Fruit fly (Drosophila melanogaster) whole organism, prepupa: ENCODE data around the gene janA.
A peak's percentile ranks its signal among the peaks of the same experiment; 100 is the strongest.

Experiments used
- Blimp-1 ChIP-seq: fragments of 200-800 bp; sonication (Bioruptor generic); optimal IDR thresholded peaks from 3 replicates; lab custom pipeline; 2017; ENCODE audit warnings: missing biosample characterization, missing genetic modification characterization, mild to moderate bottlenecking, moderate library complexity, missing genetic modification reagents
- CG10631 ChIP-seq: fragments of 200-800 bp; sonication (Bioruptor generic); optimal IDR thresholded peaks from 2 replicates; lab custom pipeline; 2016; ENCODE audit warnings: missing biosample characterization, missing genetic modification characterization
- CG11762 ChIP-seq: fragments of 200-800 bp; sonication (Bioruptor generic); optimal IDR thresholded peaks from 3 replicates; lab custom pipeline; 2016; ENCODE audit warnings: missing biosample characterization, missing genetic modification characterization; ENCODE audit not compliant: insufficient read depth
- CG11902 ChIP-seq: fragments of 200-800 bp; sonication (Bioruptor generic); optimal IDR thresholded peaks from 3 replicates; lab custom pipeline; 2016; ENCODE audit warnings: missing biosample characterization, missing genetic modification characterization
- CG1621 ChIP-seq: fragments of 200-800 bp; sonication (Bioruptor generic); optimal IDR thresholded peaks from 3 replicates; lab custom pipeline; 2018; ENCODE audit warnings: missing biosample characterization, mild to moderate bottlenecking, missing genetic modification characterization
- CG3032 ChIP-seq: fragments of 200-800 bp; optimal IDR thresholded peaks from 2 replicates; lab custom pipeline; 2019; ENCODE audit warnings: missing biosample characterization, mild to moderate bottlenecking, missing genetic modification characterization, moderate library complexity
- CG31627 ChIP-seq: fragments of 200-800 bp; sonication (Bioruptor generic); optimal IDR thresholded peaks from 3 replicates; lab custom pipeline; 2016; ENCODE audit warnings: missing biosample characterization, missing genetic modification characterization
- CG32006 ChIP-seq: fragments of 200-800 bp; sonication (Bioruptor generic); optimal IDR thresholded peaks from 3 replicates; lab custom pipeline; 2017; ENCODE audit warnings: missing biosample characterization, mild to moderate bottlenecking, missing genetic modification characterization
- CG34406 ChIP-seq: fragments of 200-800 bp; sonication (Bioruptor generic); optimal IDR thresholded peaks from 3 replicates; lab custom pipeline; 2016; ENCODE audit warnings: missing biosample characterization, missing genetic modification characterization
- CG3919 ChIP-seq: fragments of 200-800 bp; sonication (Bioruptor generic); optimal IDR thresholded peaks from 3 replicates; lab custom pipeline; 2016; ENCODE audit warnings: missing biosample characterization, missing genetic modification characterization
- CG4318 ChIP-seq: fragments of 200-800 bp; sonication (Bioruptor generic); optimal IDR thresholded peaks from 3 replicates; lab custom pipeline; 2017; ENCODE audit warnings: missing biosample characterization, mild to moderate bottlenecking, missing genetic modification characterization
- CG6276 ChIP-seq: fragments of 200-800 bp; sonication (Bioruptor generic); optimal IDR thresholded peaks from 2 replicates; lab custom pipeline; 2017; ENCODE audit warnings: missing biosample characterization, mild to moderate bottlenecking, missing genetic modification characterization
- CG6792 ChIP-seq: fragments of 200-800 bp; sonication (Bioruptor generic); optimal IDR thresholded peaks from 3 replicates; lab custom pipeline; 2016; ENCODE audit warnings: missing biosample characterization, missing genetic modification characterization
- CG6854 ChIP-seq: fragments of 200-800 bp; sonication (Bioruptor generic); optimal IDR thresholded peaks from 2 replicates; lab custom pipeline; 2017; ENCODE audit warnings: missing biosample characterization, mild to moderate bottlenecking, missing genetic modification characterization
- CG7368 ChIP-seq: fragments of 200-800 bp; sonication (Bioruptor generic); optimal IDR thresholded peaks from 3 replicates; lab custom pipeline; 2016; ENCODE audit warnings: missing biosample characterization, missing genetic modification characterization
- CG8632 ChIP-seq: fragments of 200-800 bp; sonication (Bioruptor generic); optimal IDR thresholded peaks from 3 replicates; lab custom pipeline; 2016; ENCODE audit warnings: missing biosample characterization, missing genetic modification characterization
- CG9139 ChIP-seq: fragments of 200-800 bp; sonication (Bioruptor generic); optimal IDR thresholded peaks from 3 replicates; lab custom pipeline; 2017; ENCODE audit warnings: missing biosample characterization, mild to moderate bottlenecking, missing genetic modification characterization
- Eip75B ChIP-seq: fragments of 200-800 bp; sonication (Bioruptor generic); optimal IDR thresholded peaks from 3 replicates; lab custom pipeline; 2016; ENCODE audit warnings: missing biosample characterization, missing genetic modification characterization
- Eip78C ChIP-seq: fragments of 200-800 bp; sonication (Bioruptor generic); peaks from one replicate; lab custom pipeline; 2016; ENCODE audit warnings: missing biosample characterization, missing genetic modification characterization
- Eip93F ChIP-seq: fragments of 200-800 bp; sonication (Bioruptor generic); optimal IDR thresholded peaks from 2 replicates; lab custom pipeline; 2016; ENCODE audit warnings: missing biosample characterization, mild to moderate bottlenecking, missing genetic modification characterization
- Ets21C ChIP-seq: fragments of 200-800 bp; sonication (Bioruptor generic); optimal IDR thresholded peaks from 3 replicates; lab custom pipeline; 2016; ENCODE audit warnings: missing biosample characterization, missing genetic modification characterization
- Ets96B ChIP-seq: fragments of 200-800 bp; optimal IDR thresholded peaks from 2 replicates; lab custom pipeline; 2019; ENCODE audit warnings: missing biosample characterization, mild to moderate bottlenecking, missing genetic modification characterization, moderate library complexity
- Gug ChIP-seq: fragments of 200-800 bp; sonication (Bioruptor generic); IDR thresholded peaks from 2 replicates; pipeline ENCODE4 v1.3.6; 2022; ENCODE audit warnings: missing biosample characterization, missing genetic modification characterization
- Hr38 ChIP-seq: sonication (Bioruptor generic); optimal IDR thresholded peaks from 2 replicates; lab custom pipeline; 2016; ENCODE audit warnings: missing biosample characterization, missing genetic modification characterization
- Hr39 ChIP-seq: fragments of 200-800 bp; sonication (Bioruptor generic); optimal IDR thresholded peaks from 2 replicates; lab custom pipeline; 2016; ENCODE audit warnings: missing biosample characterization, missing genetic modification characterization
- Lpt ChIP-seq: fragments of 200-800 bp; sonication (Bioruptor generic); optimal IDR thresholded peaks from 3 replicates; lab custom pipeline; 2016; ENCODE audit warnings: missing biosample characterization, missing genetic modification characterization
- Met ChIP-seq: fragments of 200-800 bp; sonication (Bioruptor generic); optimal IDR thresholded peaks from 3 replicates; lab custom pipeline; 2016; ENCODE audit warnings: missing biosample characterization, missing genetic modification characterization
- Smox ChIP-seq: fragments of 200-800 bp; sonication (Bioruptor generic); optimal IDR thresholded peaks from 3 replicates; lab custom pipeline; 2016; ENCODE audit warnings: missing biosample characterization, missing genetic modification characterization
- Sox102F ChIP-seq: fragments of 200-800 bp; sonication (Bioruptor generic); optimal IDR thresholded peaks from 2 replicates; lab custom pipeline; 2016; ENCODE audit warnings: missing biosample characterization, mild to moderate bottlenecking, missing genetic modification characterization
- Sox14 ChIP-seq: fragments of 200-800 bp; sonication (Bioruptor generic); optimal IDR thresholded peaks from 3 replicates; lab custom pipeline; 2016; ENCODE audit warnings: missing biosample characterization, missing genetic modification characterization
- Sox15 ChIP-seq: fragments of 200-800 bp; sonication (Bioruptor generic); optimal IDR thresholded peaks from 3 replicates; lab custom pipeline; 2016; ENCODE audit warnings: missing biosample characterization, missing genetic modification characterization
- achi ChIP-seq: fragments of 200-800 bp; sonication (Bioruptor generic); optimal IDR thresholded peaks from 3 replicates; lab custom pipeline; 2016; ENCODE audit warnings: missing biosample characterization, missing genetic modification characterization
- acj6 ChIP-seq: fragments of 200-800 bp; sonication (Bioruptor generic); optimal IDR thresholded peaks from 3 replicates; lab custom pipeline; 2016; ENCODE audit warnings: missing biosample characterization, missing genetic modification characterization
- cyc ChIP-seq: fragments of 200-800 bp; sonication (Bioruptor generic); optimal IDR thresholded peaks from 3 replicates; lab custom pipeline; 2016; ENCODE audit warnings: missing biosample characterization, missing genetic modification characterization
- dac ChIP-seq: fragments of 200-800 bp; sonication (Bioruptor generic); optimal IDR thresholded peaks from 2 replicates; lab custom pipeline; 2017; ENCODE audit warnings: missing biosample characterization, mild to moderate bottlenecking, missing genetic modification characterization
- eg ChIP-seq: fragments of 200-800 bp; sonication (Bioruptor generic); IDR thresholded peaks from 3 replicates; pipeline ENCODE4 v1.3.6; 2022; ENCODE audit warnings: missing biosample characterization, missing genetic modification characterization
- esn ChIP-seq: fragments of 200-800 bp; sonication (Bioruptor generic); optimal IDR thresholded peaks from 2 replicates; lab custom pipeline; 2016; ENCODE audit warnings: missing biosample characterization, mild to moderate bottlenecking, missing genetic modification characterization, moderate library complexity
- fd85E ChIP-seq: fragments of 200-800 bp; sonication (Bioruptor generic); optimal IDR thresholded peaks from 3 replicates; lab custom pipeline; 2016; ENCODE audit warnings: missing biosample characterization, missing genetic modification characterization
- fkh ChIP-seq: fragments of 200-800 bp; sonication (Bioruptor generic); optimal IDR thresholded peaks from 3 replicates; lab custom pipeline; 2017; ENCODE audit warnings: missing biosample characterization, mild to moderate bottlenecking, missing genetic modification characterization, moderate library complexity
- lz ChIP-seq: fragments of 200-800 bp; sonication (Bioruptor generic); optimal IDR thresholded peaks from 3 replicates; lab custom pipeline; 2016; ENCODE audit warnings: missing biosample characterization, missing genetic modification characterization
- net ChIP-seq: fragments of 200-800 bp; sonication (Bioruptor generic); optimal IDR thresholded peaks from 3 replicates; lab custom pipeline; 2016; ENCODE audit warnings: missing biosample characterization, missing genetic modification characterization
- pdm3 ChIP-seq: fragments of 200-800 bp; sonication (Bioruptor generic); optimal IDR thresholded peaks from 3 replicates; lab custom pipeline; 2016; ENCODE audit warnings: missing biosample characterization, missing genetic modification characterization
- salr ChIP-seq, 2 experiments: fragments of 200-800 bp; sonication (Bioruptor generic); optimal IDR thresholded peaks; 3 replicates each; lab custom pipeline; 2016 to 2018; ENCODE audit warnings: missing biosample characterization in 2 of 2, missing genetic modification characterization in 2 of 2, mild to moderate bottlenecking in 1 of 2
- spab ChIP-seq: fragments of 200-800 bp; sonication (Bioruptor generic); optimal IDR thresholded peaks from 2 replicates; lab custom pipeline; 2017; ENCODE audit warnings: missing biosample characterization, mild to moderate bottlenecking, missing genetic modification characterization, missing genetic modification reagents
- svp ChIP-seq: fragments of 200-800 bp; sonication (Bioruptor generic); peaks from one replicate; lab custom pipeline; 2016; ENCODE audit warnings: missing biosample characterization, missing genetic modification characterization
- topi ChIP-seq: fragments of 200-800 bp; sonication (Bioruptor generic); optimal IDR thresholded peaks from 3 replicates; lab custom pipeline; 2016; ENCODE audit warnings: missing biosample characterization, missing genetic modification characterization
- vri ChIP-seq: fragments of 200-800 bp; sonication (Bioruptor generic); optimal IDR thresholded peaks from 3 replicates; lab custom pipeline; 2016; ENCODE audit warnings: missing biosample characterization, mild to moderate bottlenecking, missing genetic modification characterization

janA gene

DNA sequence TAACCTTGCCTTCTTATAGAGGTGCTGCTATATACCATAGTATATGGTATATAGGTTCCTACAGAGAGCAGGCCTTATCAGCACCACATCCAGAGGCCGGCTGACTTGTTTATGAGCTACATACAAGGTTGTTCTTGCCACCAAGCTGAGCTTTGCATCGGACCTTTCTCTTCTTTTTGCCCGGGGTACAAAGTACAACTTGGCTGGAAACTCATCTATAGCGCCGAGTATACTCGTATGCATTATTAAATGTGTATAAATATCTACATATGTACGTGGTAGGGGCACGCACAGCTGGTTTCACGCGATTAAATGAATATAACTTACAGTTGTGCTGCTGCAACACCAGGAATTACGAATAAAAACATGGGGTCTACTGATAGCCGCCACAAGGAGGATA is 25.4 kb downstream of the janA start (continued):
- TF ChIP-seq CG4318 (GFP tag; lab: Kevin White, UChicago) (no peak), CG8632 (no peak), lz (no peak), Gug (no peak), CG6276 (GFP tag; lab: Kevin White, UChicago) (peak; percentile 86), Ets21C (GFP tag; lab: Kevin White, UChicago) (no peak), CG6792 (GFP tag; lab: Kevin White, UChicago) (no peak), salr (GFP tag; optimal IDR thresholded peaks at IDR 0.05; lab: Kevin White, UChicago) (peak in 1 of 2 experiments; percentile 16), eg (GFP tag; lab: Robert Waterston, UW) (no peak), acj6 (no peak), fd85E (GFP tag; lab: Kevin White, UChicago) (no peak), net (GFP tag; lab: Kevin White, UChicago) (peak; percentile 50), CG1621 (tag; lab: Kevin White, UChicago) (peak; percentile 49), CG34406 (no peak), esn (GFP tag; lab: Kevin White, UChicago) (no peak), Blimp-1 (GFP tag; lab: Kevin White, UChicago) (peak; percentile 5), cyc (GFP tag; lab: Kevin White, UChicago) (no peak), Eip75B (GFP tag; lab: Kevin White, UChicago) (no peak), pdm3 (GFP tag; lab: Kevin White, UChicago) (no peak), Sox14 (GFP tag; lab: Kevin White, UChicago) (peak; percentile 6), CG3032 (tag; lab: Kevin White, UChicago) (no peak), CG7368 (GFP tag; lab: Kevin White, UChicago) (no peak), CG11762 (no peak), CG11902 (GFP tag; lab: Kevin White, UChicago) (no peak), Eip78C (GFP tag; lab: Kevin White, UChicago) (peak; percentile 71)

DNA sequence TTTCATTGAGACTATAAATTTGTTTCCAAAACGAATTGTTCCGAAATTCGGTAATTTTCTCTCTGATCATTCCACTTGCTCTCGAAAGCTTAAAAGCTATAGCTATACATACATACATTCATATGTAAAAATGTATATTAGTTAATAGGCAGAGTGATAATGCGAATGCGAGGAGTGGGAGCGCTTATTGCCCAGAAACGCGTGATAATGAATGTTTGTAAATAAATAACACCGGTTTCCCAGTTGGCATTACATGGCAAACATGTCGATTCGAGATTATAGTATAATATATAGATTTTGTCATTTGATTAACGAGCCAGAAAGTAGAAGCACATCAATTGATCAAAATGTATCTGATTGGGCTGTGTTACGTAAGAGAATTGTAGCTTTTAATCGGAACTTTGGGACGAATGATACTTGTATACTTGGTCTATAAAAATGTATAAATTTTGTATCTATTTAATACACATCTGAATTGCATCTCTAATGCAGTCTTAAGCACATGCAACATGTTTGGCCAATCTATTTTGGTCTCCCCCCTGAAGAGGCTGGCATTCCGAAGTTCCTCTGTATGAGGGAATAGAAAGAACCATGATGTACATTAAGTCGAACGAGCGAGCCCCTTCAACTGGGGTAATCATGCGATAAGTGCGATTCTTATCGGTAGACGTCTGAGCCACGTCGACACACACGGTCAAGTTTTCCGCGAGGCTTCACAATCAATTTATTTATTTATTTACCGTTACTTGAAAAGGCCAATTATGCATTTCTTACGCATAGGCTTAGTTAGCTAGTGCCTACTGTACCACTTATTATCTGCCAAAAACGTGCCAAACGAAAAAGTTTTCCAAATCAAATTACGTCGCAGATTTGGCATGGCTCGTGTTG is 26.5 kb downstream of the janA start:
- TF ChIP-seq Hr39 (no peak), vri (GFP tag; lab: Kevin White, UChicago) (peak; percentile 68), Sox102F (GFP tag; lab: Kevin White, UChicago) (no peak), CG10631 (no peak), spab (GFP tag; lab: Kevin White, UChicago) (no peak), Blimp-1 (GFP tag; lab: Kevin White, UChicago) (no peak), CG7368 (GFP tag; lab: Kevin White, UChicago) (no peak), CG1621 (tag; lab: Kevin White, UChicago) (no peak), net (GFP tag; lab: Kevin White, UChicago) (peak; percentile 23), Hr38 (GFP tag; lab: Kevin White, UChicago) (no peak), Lpt (GFP tag; lab: Kevin White, UChicago) (no peak), CG6854 (GFP tag; lab: Kevin White, UChicago) (no peak), CG11762 (no peak), svp (GFP tag; lab: Kevin White, UChicago) (peak; percentile 44), pdm3 (GFP tag; lab: Kevin White, UChicago) (no peak), dac (GFP tag; lab: Kevin White, UChicago) (no peak), CG34406 (no peak), Eip75B (GFP tag; lab: Kevin White, UChicago) (no peak), CG31627 (peak; percentile 17), Ets96B (tag; lab: Kevin White, UChicago) (no peak), Ets21C (GFP tag; lab: Kevin White, UChicago) (no peak), fkh (GFP tag; lab: Kevin White, UChicago) (peak; percentile 70), Smox (no peak), Eip93F (GFP tag; lab: Kevin White, UChicago) (no peak), CG3919 (GFP tag; lab: Kevin White, UChicago) (no peak), Sox15 (GFP tag; lab: Kevin White, UChicago) (no peak), Gug (no peak), CG3032 (tag; lab: Kevin White, UChicago) (no peak), topi (GFP tag; lab: Kevin White, UChicago) (no peak), Eip78C (GFP tag; lab: Kevin White, UChicago) (peak; percentile 69), achi (peak; percentile 32), CG32006 (GFP tag; lab: Kevin White, UChicago) (peak; percentile 53), Sox14 (GFP tag; lab: Kevin White, UChicago) (peak; percentile 27), cyc (GFP tag; lab: Kevin White, UChicago) (no peak), CG6792 (GFP tag; lab: Kevin White, UChicago) (no peak), Met (GFP tag; lab: Kevin White, UChicago) (no peak), eg (GFP tag; lab: Robert Waterston, UW) (peak; percentile 62), CG9139 (GFP tag; lab: Kevin White, UChicago) (no peak)
